Worm (Caenorhabditis elegans) whole organism, L1 larva: Measurements from ENCODE around the gene T23F2.5.

ENCODE experiments used
- ceh-82 ChIP-seq, 3 experiments: fragments of 150-350 bp in 1 of 3; sonication (generic microtip) in 2 of 3; optimal IDR thresholded peaks; 2 replicates each; lab custom pipeline; 2014 to 2017; ENCODE audit warnings: missing biosample characterization in 3 of 3, missing genetic modification characterization in 3 of 3
- efl-1 ChIP-seq, 4 experiments: fragments of 150-350 bp; optimal IDR thresholded peaks in 3 of 4; peaks in 1 of 4; 1 replicate in 1 of 4; 2 replicates in 3 of 4; lab custom pipeline; 2014; ENCODE audit warnings: missing biosample characterization in 2 of 4, missing genetic modification characterization in 2 of 4, missing genetic modification reagents in 2 of 4
- lin-35 ChIP-seq, 2 experiments: fragments of 150-350 bp; optimal IDR thresholded peaks; 2 replicates each; lab custom pipeline; 2014; ENCODE audit warnings: missing biosample characterization in 2 of 2, missing genetic modification characterization in 2 of 2, missing genetic modification reagents in 2 of 2
- mep-1 ChIP-seq: fragments of 150-350 bp; optimal IDR thresholded peaks from 2 replicates; lab custom pipeline; 2014; ENCODE audit warnings: missing biosample characterization, missing genetic modification characterization
- pag-3 ChIP-seq: sonication (generic microtip); optimal IDR thresholded peaks from 2 replicates; lab custom pipeline; 2017; ENCODE audit warnings: missing genetic modification characterization, mild to moderate bottlenecking, missing compliant biosample characterization, antibody characterized with exemption, borderline replicate concordance; ENCODE audit not compliant: insufficient read depth
- sup-37 ChIP-seq: fragments of 200-800 bp; sonication (Bioruptor generic); optimal IDR thresholded peaks from 2 replicates; lab custom pipeline; 2018; ENCODE audit warnings: mild to moderate bottlenecking, missing genetic modification characterization, missing compliant biosample characterization
- ztf-4 ChIP-seq: fragments of 150-350 bp; optimal IDR thresholded peaks from 2 replicates; lab custom pipeline; 2014; ENCODE audit warnings: missing biosample characterization, missing genetic modification characterization

DNA sequence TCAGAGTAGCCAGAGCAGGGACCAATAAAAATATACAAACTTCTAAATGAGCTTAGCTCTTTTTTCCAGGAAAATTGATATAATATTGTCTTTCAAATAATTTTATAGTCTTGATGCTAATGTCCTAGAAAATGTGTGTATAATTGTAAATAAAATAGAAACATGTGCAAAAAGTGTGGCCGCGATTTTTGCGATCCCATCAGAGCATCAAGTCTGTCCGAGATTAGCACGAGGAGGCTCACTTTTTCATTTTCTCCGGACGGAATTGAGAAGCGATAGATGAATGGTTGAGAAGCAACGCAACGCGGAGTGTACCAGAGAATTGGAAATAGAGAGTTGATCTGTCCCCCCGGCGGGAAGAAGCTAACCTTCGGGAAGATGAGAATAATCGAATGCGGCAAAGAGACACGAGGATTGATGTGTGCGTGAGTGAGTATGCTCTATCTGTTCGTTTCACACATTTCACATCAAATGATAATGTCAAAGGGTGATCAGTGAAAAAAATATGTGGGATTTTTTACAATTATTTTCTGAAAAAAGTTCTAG is 10.5 kb downstream of the T23F2.5 start:
- no peak for TF ChIP-seq mep-1 (tag; lab: Kevin White, UChicago)
- no peak for TF ChIP-seq lin-35 (GFP tag; optimal IDR thresholded peaks at IDR 0.05; lab: Kevin White, UChicago)
- TF ChIP-seq sup-37, result no peak
- TF ChIP-seq ceh-82 (tag; optimal IDR thresholded peaks at IDR 0.05; lab: Kevin White, UChicago), result no peak
- no peak for TF ChIP-seq efl-1 (optimal IDR thresholded peaks at IDR 0.05; lab: Kevin White, UChicago)
- no peak for TF ChIP-seq efl-1 (GFP tag; optimal IDR thresholded peaks at IDR 0.05 in 1 of 2; lab: Kevin White, UChicago)
- TF ChIP-seq pag-3 (tag; lab: Kevin White, UChicago), result no peak
- no peak for TF ChIP-seq ztf-4
